Worm (Caenorhabditis elegans): ENCODE results near the gene T21C12.8.

Gene T21C12.8

DNA sequence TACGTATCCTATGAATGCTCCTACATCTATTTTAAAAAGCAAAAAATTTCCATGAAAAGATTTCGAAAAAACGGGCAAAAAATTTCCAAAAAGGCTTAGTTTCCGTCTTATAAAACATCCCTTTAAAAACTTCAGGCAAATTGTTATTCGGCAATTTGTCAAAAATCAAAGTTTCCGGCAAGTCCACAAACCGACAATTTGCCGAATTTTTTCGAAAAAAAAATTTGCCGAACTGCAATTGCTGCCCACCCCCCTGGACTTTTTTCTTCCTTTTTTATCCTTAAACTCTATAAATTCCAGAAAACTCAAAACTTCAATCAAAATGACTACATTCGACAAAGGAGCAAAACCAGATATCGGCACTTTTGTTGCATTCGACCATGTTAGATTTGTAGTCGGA, 17.6 kb downstream of the T21C12.8 start, which contains the start of gene hpd-1:
hpd-1 (plus strand) TSS at position 301 of the 400 bp plus-strand sequence.
- TF ChIP-seq ceh-31 (tag; optimal IDR thresholded peaks at IDR 0.05) (no peak), nfya-1 (tag; optimal IDR thresholded peaks at IDR 0.05) (no peak), unc-55 (GFP tag; optimal IDR thresholded peaks at IDR 0.05) (no peak), fkh-10 (GFP tag; optimal IDR thresholded peaks at IDR 0.05) (no peak), ceh-6 (GFP tag; optimal IDR thresholded peaks at IDR 0.05) (no peak), sox-4 (tag; optimal IDR thresholded peaks at IDR 0.05) (no peak), syd-9 (tag; optimal IDR thresholded peaks at IDR 0.05) (no peak), gmeb-2 (tag; optimal IDR thresholded peaks at IDR 0.05) (no peak), tbx-2 (tag; optimal IDR thresholded peaks at IDR 0.05) (no peak), C08G9.2 (tag; optimal IDR thresholded peaks at IDR 0.05) (no peak), ceh-48 (tag; optimal IDR thresholded peaks at IDR 0.05) (no peak), pat-9 (tag; optimal IDR thresholded peaks at IDR 0.05) (no peak), pqm-1 (tag; optimal IDR thresholded peaks at IDR 0.05) (no peak), madf-2 (tag; optimal IDR thresholded peaks at IDR 0.05) (no peak), T23F11.4 (GFP tag; optimal IDR thresholded peaks at IDR 0.05) (no peak), hlh-15 (tag; optimal IDR thresholded peaks at IDR 0.05) (no peak)

ce11 chrIII:10534191-10534590, 18.6 kb downstream of the T21C12.8 start:
- peak; percentile 57 for TF ChIP-seq elt-2 (tag; optimal IDR thresholded peaks at IDR 0.05)
- TF ChIP-seq F13H6.1 (tag; optimal IDR thresholded peaks at IDR 0.05) = no peak
- TF ChIP-seq ahr-1 (tag; optimal IDR thresholded peaks at IDR 0.05) = no peak
- TF ChIP-seq C38D4.7 (GFP tag; optimal IDR thresholded peaks at IDR 0.05) = no peak
- no peak for TF ChIP-seq madf-2 (tag; optimal IDR thresholded peaks at IDR 0.05)
- no peak for TF ChIP-seq syd-9 (tag; optimal IDR thresholded peaks at IDR 0.05)

- TF ChIP-seq elt-2 (tag; optimal IDR thresholded peaks at IDR 0.05) = peak; percentile 74
- peak; percentile 17 for TF ChIP-seq unc-55 (GFP tag; optimal IDR thresholded peaks at IDR 0.05)
- TF ChIP-seq sox-4 (tag; optimal IDR thresholded peaks at IDR 0.05) = no peak
Observed at ce11 chrIII:10533310-10533709, 19.5 kb downstream of the T21C12.8 start.

ce11 chrIII:10527446-10527845, 25.4 kb downstream of the T21C12.8 start:
- TF ChIP-seq ceh-30 (tag; optimal IDR thresholded peaks at IDR 0.05) (no peak), dmd-4 (tag; optimal IDR thresholded peaks at IDR 0.05; ENCODE audit: borderline replicate concordance) (no peak), C38D4.7 (GFP tag; optimal IDR thresholded peaks at IDR 0.05) (no peak), sox-4 (tag; optimal IDR thresholded peaks at IDR 0.05) (no peak), ztf-16 (tag; optimal IDR thresholded peaks at IDR 0.05) (no peak), elt-2 (tag; optimal IDR thresholded peaks at IDR 0.05) (no peak), hlh-6 (tag; optimal IDR thresholded peaks at IDR 0.05) (no peak), ceh-48 (tag; optimal IDR thresholded peaks at IDR 0.05) (no peak), sdc-2 (tag; optimal IDR thresholded peaks at IDR 0.05) (no peak), K09A11.1 (tag; optimal IDR thresholded peaks at IDR 0.05; ENCODE audit: insufficient read depth) (no peak), npax-4 (tag; optimal IDR thresholded peaks at IDR 0.05) (no peak), gmeb-2 (tag; optimal IDR thresholded peaks at IDR 0.05) (no peak), nfya-1 (tag; optimal IDR thresholded peaks at IDR 0.05) (no peak), pat-9 (tag; optimal IDR thresholded peaks at IDR 0.05) (no peak), Y22D7AL.16 (tag; optimal IDR thresholded peaks at IDR 0.05) (no peak), unc-3 (GFP tag; conservative IDR thresholded peaks at IDR 0.05) (no peak), unc-3 (tag; optimal IDR thresholded peaks at IDR 0.05) (no peak), ama-1 (optimal IDR thresholded peaks at IDR 0.05) (no peak), dve-1 (tag; optimal IDR thresholded peaks at IDR 0.05) (no peak), pha-2 (tag; optimal IDR thresholded peaks at IDR 0.05) (no peak)

DNA sequence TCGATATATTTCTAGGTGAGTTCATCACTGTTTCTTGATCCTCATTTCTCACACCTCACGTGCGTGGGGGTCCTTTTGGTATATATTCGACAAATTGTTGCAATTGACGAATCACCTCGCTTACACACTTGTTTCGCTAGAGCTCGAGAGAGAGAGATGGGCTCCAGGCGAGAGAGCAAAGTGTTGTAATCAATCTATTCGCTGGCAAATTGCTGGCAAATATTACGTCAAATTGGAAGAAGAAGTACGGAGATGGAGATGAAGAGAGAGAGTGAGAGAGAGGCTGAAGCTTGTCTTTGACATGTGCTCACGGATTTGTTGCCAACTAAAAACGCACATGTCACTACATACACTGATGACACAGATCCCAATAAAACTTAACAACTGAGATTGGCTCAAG, 26.9 kb downstream of the T21C12.8 start:
- peak; percentile 73 for TF ChIP-seq ceh-18 (tag; optimal IDR thresholded peaks at IDR 0.05)
- peak; percentile 41 for TF ChIP-seq rnt-1 (tag; optimal IDR thresholded peaks at IDR 0.05)
- TF ChIP-seq hlh-13 (GFP tag; optimal IDR thresholded peaks at IDR 0.05) = no peak
- TF ChIP-seq unc-55 (GFP tag; optimal IDR thresholded peaks at IDR 0.05) = peak; percentile 79
